Worm (Caenorhabditis elegans) whole organism, early embryonic: ENCODE measurements around the gene cpr-4.

Experiments
- F13C5.2 ChIP-seq: sonication (generic microtip); optimal IDR thresholded peaks from 2 replicates; lab custom pipeline; 2017; ENCODE audit warnings: mild to moderate bottlenecking, missing genetic modification characterization, inconsistent platforms, missing compliant biosample characterization
- ama-1 ChIP-seq: fragments of 150-350 bp; optimal IDR thresholded peaks from 2 replicates; lab custom pipeline; 2014
- flt-1 ChIP-seq: fragments of 200-800 bp; sonication (Bioruptor generic); IDR thresholded peaks from 2 replicates; pipeline ENCODE4 v1.3.6; 2022; ENCODE audit warnings: missing genetic modification characterization, missing compliant biosample characterization
- hmbx-1 ChIP-seq: sonication (generic microtip); optimal IDR thresholded peaks from 2 replicates; lab custom pipeline; 2016; ENCODE audit warnings: mild to moderate bottlenecking, missing genetic modification characterization, missing compliant biosample characterization
- tbx-11 ChIP-seq: fragments of 200-800 bp; sonication (Bioruptor generic); IDR thresholded peaks from 2 replicates; pipeline ENCODE4 v1.3.6; 2022; ENCODE audit warnings: missing genetic modification characterization, missing compliant biosample characterization

DNA sequence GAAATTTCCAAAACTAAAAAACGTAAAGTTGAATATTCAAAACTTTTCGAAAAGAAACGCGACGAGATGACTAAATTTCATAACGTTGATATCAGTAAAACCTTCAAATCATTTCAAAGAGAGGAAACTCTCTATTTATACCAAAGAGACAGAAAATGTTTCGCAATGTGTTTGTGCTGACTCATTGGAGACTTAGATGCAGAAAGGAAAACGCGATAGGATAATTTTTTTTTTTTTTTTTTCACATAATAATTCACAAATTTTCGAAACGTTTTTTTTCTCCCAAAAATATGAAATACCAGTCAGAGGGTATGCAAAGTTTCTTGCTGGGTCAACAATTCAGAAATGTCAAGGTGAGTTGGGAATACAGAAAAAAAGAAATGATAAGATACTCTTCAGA is 8.3 kb upstream of the cpr-4 start:
- TF ChIP-seq hmbx-1 (tag; lab: Kevin White, UChicago) (no peak), ama-1 (lab: Kevin White, UChicago) (no peak), tbx-11 (GFP tag; lab: Robert Waterston, UW) (no peak), F13C5.2 (no peak), flt-1 (GFP tag; lab: Robert Waterston, UW) (no peak)
